Fruit fly (Drosophila melanogaster) whole organism, embryonic: ENCODE results near the gene Usp5.

ENCODE experiments used
- ATbp ChIP-seq: fragments of 200-800 bp; sonication (Bioruptor generic); optimal IDR thresholded peaks from 2 replicates; lab custom pipeline; 2017; ENCODE audit warnings: missing biosample characterization, mild to moderate bottlenecking, missing genetic modification characterization, missing genetic modification reagents
- Ada2b ChIP-seq: fragments of 200-800 bp; sonication (Bioruptor generic); IDR thresholded peaks from 2 replicates; pipeline ENCODE4 v1.3.6; 2022; ENCODE audit warnings: missing biosample characterization, missing genetic modification characterization
- Aef1 ChIP-seq: fragments of 200-800 bp; sonication (Bioruptor generic); IDR thresholded peaks from 3 replicates; pipeline ENCODE4 v1.3.6; 2022; ENCODE audit warnings: missing biosample characterization, missing genetic modification characterization
- B-H2 ChIP-seq: fragments of 200-800 bp; sonication (Bioruptor generic); optimal IDR thresholded peaks from 2 replicates; lab custom pipeline; 2018; ENCODE audit warnings: missing biosample characterization, mild to moderate bottlenecking, missing genetic modification characterization
- CG10654 ChIP-seq: fragments of 200-800 bp; sonication (Bioruptor generic); optimal IDR thresholded peaks from 2 replicates; lab custom pipeline; 2016; ENCODE audit warnings: missing biosample characterization, missing genetic modification characterization
- CG11695 ChIP-seq: fragments of 200-800 bp; sonication (Bioruptor generic); IDR thresholded peaks from 3 replicates; pipeline ENCODE4 v1.3.6; 2022; ENCODE audit warnings: missing biosample characterization, missing genetic modification characterization
- CG11696 ChIP-seq: fragments of 200-800 bp; sonication (Bioruptor generic); IDR thresholded peaks from 2 replicates; pipeline ENCODE4 v1.3.6; 2022; ENCODE audit warnings: missing biosample characterization, missing genetic modification characterization
- CG12744 ChIP-seq: fragments of 200-800 bp; sonication (Bioruptor generic); optimal IDR thresholded peaks from 2 replicates; lab custom pipeline; 2016; ENCODE audit warnings: missing biosample characterization, missing genetic modification characterization
- CG13424 ChIP-seq: fragments of 200-800 bp; sonication (Bioruptor generic); optimal IDR thresholded peaks from 2 replicates; lab custom pipeline; 2019; ENCODE audit warnings: missing biosample characterization, mild to moderate bottlenecking, missing genetic modification characterization, moderate library complexity
- CG13775 ChIP-seq: fragments of 200-800 bp; sonication (Bioruptor generic); optimal IDR thresholded peaks from 3 replicates; lab custom pipeline; 2017; ENCODE audit warnings: missing biosample characterization, mild to moderate bottlenecking, missing genetic modification characterization
- CG14710 ChIP-seq: fragments of 200-800 bp; sonication (Bioruptor generic); optimal IDR thresholded peaks from 3 replicates; lab custom pipeline; 2019; ENCODE audit warnings: missing biosample characterization, mild to moderate bottlenecking, missing genetic modification characterization, moderate library complexity
- CG17361 ChIP-seq: fragments of 200-800 bp; sonication (Bioruptor generic); IDR thresholded peaks from 3 replicates; pipeline ENCODE4 v1.3.6; 2022; ENCODE audit warnings: missing biosample characterization, missing genetic modification characterization
- CG17385 ChIP-seq: fragments of 200-800 bp; sonication (Bioruptor generic); optimal IDR thresholded peaks from 3 replicates; lab custom pipeline; 2018; ENCODE audit warnings: missing biosample characterization, mild to moderate bottlenecking, missing genetic modification characterization
- CG17829 ChIP-seq: fragments of 200-800 bp; optimal IDR thresholded peaks from 2 replicates; lab custom pipeline; 2019; ENCODE audit warnings: missing biosample characterization, mild to moderate bottlenecking, missing genetic modification characterization, moderate library complexity
- CG18262 ChIP-seq: fragments of 200-800 bp; optimal IDR thresholded peaks from 3 replicates; lab custom pipeline; 2019; ENCODE audit warnings: missing biosample characterization, mild to moderate bottlenecking, missing genetic modification characterization, moderate library complexity
- CG18599 ChIP-seq: fragments of 200-800 bp; sonication (Bioruptor generic); optimal IDR thresholded peaks from 3 replicates; lab custom pipeline; 2017; ENCODE audit warnings: missing biosample characterization, missing genetic modification characterization, mild to moderate bottlenecking, moderate library complexity, missing genetic modification reagents
- CG2678 ChIP-seq: fragments of 200-800 bp; sonication (Bioruptor generic); optimal IDR thresholded peaks from 3 replicates; lab custom pipeline; 2019; ENCODE audit warnings: missing biosample characterization, mild to moderate bottlenecking, missing genetic modification characterization, moderate library complexity
- CG31365 ChIP-seq: fragments of 200-800 bp; sonication (Bioruptor generic); optimal IDR thresholded peaks from 2 replicates; lab custom pipeline; 2018; ENCODE audit warnings: missing biosample characterization, mild to moderate bottlenecking, missing genetic modification characterization
- CG33213 ChIP-seq: fragments of 200-800 bp; sonication (Bioruptor generic); optimal IDR thresholded peaks from 3 replicates; lab custom pipeline; 2016; ENCODE audit warnings: missing biosample characterization, missing genetic modification characterization
- CG3407 ChIP-seq: fragments of 200-800 bp; sonication (Bioruptor generic); optimal IDR thresholded peaks from 2 replicates; lab custom pipeline; 2018; ENCODE audit warnings: missing biosample characterization, mild to moderate bottlenecking, missing genetic modification characterization
- CG34376 ChIP-seq: fragments of 200-800 bp; sonication (Bioruptor generic); optimal IDR thresholded peaks from 2 replicates; lab custom pipeline; 2018; ENCODE audit warnings: missing biosample characterization, mild to moderate bottlenecking, missing genetic modification characterization
- CG6254 ChIP-seq: fragments of 200-800 bp; sonication (Bioruptor generic); optimal IDR thresholded peaks from 3 replicates; lab custom pipeline; 2017; ENCODE audit warnings: mild to moderate bottlenecking, missing biosample characterization, missing genetic modification reagents, missing genetic modification characterization
- CG7963 ChIP-seq: fragments of 200-800 bp; sonication (Bioruptor generic); IDR thresholded peaks from 3 replicates; pipeline ENCODE4 v1.3.6; 2022; ENCODE audit warnings: missing biosample characterization, missing genetic modification characterization; ENCODE audit not compliant: partially characterized antibody
- CG8388 ChIP-seq: fragments of 200-800 bp; sonication (Bioruptor generic); optimal IDR thresholded peaks from 2 replicates; lab custom pipeline; 2019; ENCODE audit warnings: missing biosample characterization, mild to moderate bottlenecking, missing genetic modification characterization, moderate library complexity
- CG8944 ChIP-seq: fragments of 200-800 bp; sonication (Bioruptor generic); optimal IDR thresholded peaks from 3 replicates; lab custom pipeline; 2016; ENCODE audit warnings: missing biosample characterization, missing genetic modification characterization
- CG9727 ChIP-seq: fragments of 200-800 bp; sonication (Bioruptor generic); optimal IDR thresholded peaks from 3 replicates; lab custom pipeline; 2017; ENCODE audit warnings: missing biosample characterization, mild to moderate bottlenecking, missing genetic modification characterization
- D19A ChIP-seq: fragments of 200-800 bp; optimal IDR thresholded peaks from 3 replicates; lab custom pipeline; 2019; ENCODE audit warnings: missing biosample characterization, mild to moderate bottlenecking, missing genetic modification characterization, moderate library complexity
- Dip2 ChIP-seq: fragments of 200-800 bp; sonication (Bioruptor generic); IDR thresholded peaks from 2 replicates; pipeline ENCODE4 v1.3.6; 2022; ENCODE audit warnings: missing biosample characterization, missing genetic modification characterization
- H2.0 ChIP-seq: fragments of 200-800 bp; sonication (Bioruptor generic); IDR thresholded peaks from 2 replicates; pipeline ENCODE4 v1.3.6; 2022; ENCODE audit warnings: missing biosample characterization, missing genetic modification characterization
- Hr39 ChIP-seq: fragments of >200 bp; optimal IDR thresholded peaks from 2 replicates; lab custom pipeline; 2017
- MBD-R2 ChIP-seq: fragments of 200-800 bp; sonication (Bioruptor generic); IDR thresholded peaks from 2 replicates; pipeline ENCODE4 v1.3.6; 2022; ENCODE audit warnings: missing biosample characterization, missing genetic modification characterization
- MTF-1 ChIP-seq: fragments of 200-800 bp; sonication (Bioruptor generic); optimal IDR thresholded peaks from 2 replicates; lab custom pipeline; 2018; ENCODE audit warnings: missing biosample characterization, mild to moderate bottlenecking, missing genetic modification characterization, borderline replicate concordance
- Mrtf ChIP-seq: fragments of 200-800 bp; sonication (Bioruptor generic); IDR thresholded peaks from 3 replicates; pipeline ENCODE4 v1.3.6; 2022; ENCODE audit warnings: missing biosample characterization, missing genetic modification characterization
- Nf-YB ChIP-seq: fragments of 200-800 bp; sonication (Bioruptor generic); optimal IDR thresholded peaks from 3 replicates; lab custom pipeline; 2019; ENCODE audit warnings: missing biosample characterization, mild to moderate bottlenecking, missing genetic modification characterization, moderate library complexity
- Opbp ChIP-seq: fragments of 200-800 bp; sonication (Bioruptor generic); IDR thresholded peaks from 3 replicates; pipeline ENCODE4 v1.3.6; 2022; ENCODE audit warnings: missing biosample characterization, missing genetic modification characterization; ENCODE audit not compliant: partially characterized antibody
- Rfx ChIP-seq: fragments of 200-800 bp; sonication (Bioruptor generic); IDR thresholded peaks from 2 replicates; pipeline ENCODE4 v1.3.6; 2022; ENCODE audit warnings: missing biosample characterization, missing genetic modification characterization
- Sry-β ChIP-seq: fragments of 200-800 bp; sonication (Bioruptor generic); optimal IDR thresholded peaks from 2 replicates; lab custom pipeline; 2018; ENCODE audit warnings: missing biosample characterization, mild to moderate bottlenecking, missing genetic modification characterization, moderate library complexity
- Vsx1 ChIP-seq: fragments of 200-800 bp; sonication (Bioruptor generic); optimal IDR thresholded peaks from 2 replicates; lab custom pipeline; 2017; ENCODE audit warnings: missing biosample characterization, mild to moderate bottlenecking, missing genetic modification characterization, missing genetic modification reagents
- ara ChIP-seq: fragments of 200-800 bp; sonication (Bioruptor generic); IDR thresholded peaks from 2 replicates; pipeline ENCODE4 v1.3.6; 2022; ENCODE audit warnings: missing biosample characterization, missing genetic modification characterization
- ase ChIP-seq: fragments of 200-800 bp; sonication (Bioruptor generic); IDR thresholded peaks from 3 replicates; pipeline ENCODE4 v1.3.6; 2022; ENCODE audit warnings: missing biosample characterization, missing genetic modification characterization
- croc ChIP-seq: fragments of 200-800 bp; sonication (Bioruptor generic); conservative IDR thresholded peaks from 3 replicates; pipeline ENCODE4 v1.3.6; 2022; ENCODE audit warnings: missing biosample characterization, missing genetic modification characterization
- dati ChIP-seq: fragments of 200-800 bp; sonication (Bioruptor generic); IDR thresholded peaks from 2 replicates; pipeline ENCODE4 v1.3.6; 2022; ENCODE audit warnings: missing biosample characterization, missing genetic modification characterization
- en ChIP-seq: fragments of 200-800 bp; sonication (Bioruptor generic); optimal IDR thresholded peaks from 2 replicates; lab custom pipeline; 2016; ENCODE audit warnings: missing biosample characterization, missing genetic modification characterization
- gce ChIP-seq: fragments of 200-800 bp; sonication (Bioruptor generic); IDR thresholded peaks from 3 replicates; pipeline ENCODE4 v1.3.6; 2022; ENCODE audit warnings: missing biosample characterization, missing genetic modification characterization
- gcm2 ChIP-seq: fragments of 200-800 bp; sonication (Bioruptor generic); optimal IDR thresholded peaks from 2 replicates; lab custom pipeline; 2016; ENCODE audit warnings: missing biosample characterization, missing genetic modification characterization
- oc ChIP-seq: fragments of 200-800 bp; sonication (Bioruptor generic); optimal IDR thresholded peaks from 2 replicates; lab custom pipeline; 2018; ENCODE audit warnings: missing biosample characterization, mild to moderate bottlenecking, missing genetic modification characterization, moderate library complexity
- phol ChIP-seq: fragments of 200-800 bp; sonication (Bioruptor generic); optimal IDR thresholded peaks from 3 replicates; lab custom pipeline; 2018; ENCODE audit warnings: missing biosample characterization, mild to moderate bottlenecking, missing genetic modification characterization, moderate library complexity
- pzg ChIP-seq: fragments of 200-800 bp; sonication (Bioruptor generic); optimal IDR thresholded peaks from 3 replicates; lab custom pipeline; 2018; ENCODE audit warnings: missing biosample characterization, mild to moderate bottlenecking, missing genetic modification characterization, moderate library complexity
- sc ChIP-seq, 3 experiments: fragments of >200 bp in 2 of 3; fragments of 200-800 bp in 1 of 3; sonication (Bioruptor generic) in 1 of 3; optimal IDR thresholded peaks; 2 replicates in 2 of 3; 3 replicates in 1 of 3; lab custom pipeline; 2017; ENCODE audit warnings: mild to moderate bottlenecking in 1 of 3, missing biosample characterization in 1 of 3, missing genetic modification characterization in 1 of 3, missing genetic modification reagents in 1 of 3
- vnd ChIP-seq: fragments of 200-800 bp; sonication (Bioruptor generic); IDR thresholded peaks from 3 replicates; pipeline ENCODE4 v1.3.6; 2022; ENCODE audit warnings: missing biosample characterization, missing genetic modification characterization; ENCODE audit not compliant: partially characterized antibody
- vvl ChIP-seq: fragments of 200-800 bp; sonication (Bioruptor generic); IDR thresholded peaks from 2 replicates; pipeline ENCODE4 v1.3.6; 2022; ENCODE audit warnings: missing biosample characterization, missing genetic modification characterization

Gene Usp5

dm6 chr3L:3165399-3165798 lies 17.2 kb upstream of the Usp5 start (continued):
- TF ChIP-seq vnd (GFP tag; lab: Robert Waterston, UW) (no peak), CG7963 (GFP tag; lab: Robert Waterston, UW) (no peak), CG34376 (GFP tag; lab: Kevin White, UChicago) (peak; percentile 26), MBD-R2 (GFP tag; lab: Robert Waterston, UW) (no peak), vvl (no peak), pzg (GFP tag; lab: Kevin White, UChicago) (no peak), CG8388 (no peak), Hr39 (lab: Kevin White, UChicago) (no peak), CG13775 (GFP tag; lab: Kevin White, UChicago) (no peak), croc (GFP tag; lab: Robert Waterston, UW) (no peak), CG6254 (GFP tag; lab: Kevin White, UChicago) (no peak), Nf-YB (GFP tag; lab: Kevin White, UChicago) (no peak), CG12744 (GFP tag; lab: Kevin White, UChicago) (no peak), CG33213 (no peak), Dip2 (GFP tag; lab: Robert Waterston, UW) (no peak), Mrtf (no peak)

- no peak for TF ChIP-seq Sry-β (GFP tag; lab: Kevin White, UChicago)
- peak; percentile 87; the same call in 2 of the 3 replicates for TF ChIP-seq Opbp (GFP tag; lab: Robert Waterston, UW)
- TF ChIP-seq CG17361 (GFP tag; lab: Robert Waterston, UW): 0 out of 3 replicates have a peak, but pooled peaks have one; percentile 12
- TF ChIP-seq Rfx (GFP tag; lab: Robert Waterston, UW): peak; percentile 43; the same call in 1 of the 2 replicates
- TF ChIP-seq CG8944 (GFP tag; lab: Kevin White, UChicago): no peak
- TF ChIP-seq gcm2 (GFP tag; lab: Kevin White, UChicago): no peak
- peak; percentile 31 for TF ChIP-seq CG14710 (tag; lab: Kevin White, UChicago)
- TF ChIP-seq MTF-1 (GFP tag; lab: Kevin White, UChicago): no peak
- no peak for TF ChIP-seq CG18599 (GFP tag; lab: Kevin White, UChicago)
- no peak for TF ChIP-seq sc (optimal IDR thresholded peaks at IDR 0.05; lab: Kevin White, UChicago)
- TF ChIP-seq sc (GFP tag; optimal IDR thresholded peaks at IDR 0.05; lab: Kevin White, UChicago): no peak
- TF ChIP-seq CG18262: no peak
- no peak for TF ChIP-seq en (GFP tag; lab: Kevin White, UChicago)
- no peak for TF ChIP-seq CG17385 (GFP tag; lab: Kevin White, UChicago)
- peak; percentile 17 for TF ChIP-seq D19A (tag; lab: Kevin White, UChicago)
- no peak for TF ChIP-seq ATbp (GFP tag; lab: Kevin White, UChicago)
- no peak for TF ChIP-seq dati (GFP tag; lab: Robert Waterston, UW)
- no peak for TF ChIP-seq CG11696 (GFP tag; lab: Robert Waterston, UW)
- no peak for TF ChIP-seq Vsx1 (GFP tag; lab: Kevin White, UChicago)
- TF ChIP-seq ase (GFP tag; lab: Robert Waterston, UW): no peak
- TF ChIP-seq ara (GFP tag; lab: Robert Waterston, UW): no peak
- no peak for TF ChIP-seq gce (GFP tag; lab: Robert Waterston, UW)
- no peak for TF ChIP-seq Aef1 (GFP tag; lab: Robert Waterston, UW)
- TF ChIP-seq oc (tag; lab: Kevin White, UChicago): no peak
- TF ChIP-seq CG13424 (tag; lab: Kevin White, UChicago): no peak
- no peak for TF ChIP-seq CG31365 (tag; lab: Kevin White, UChicago)
- TF ChIP-seq CG11695 (GFP tag; lab: Robert Waterston, UW): no peak
- TF ChIP-seq CG9727 (GFP tag; lab: Kevin White, UChicago): no peak
- no peak for TF ChIP-seq CG10654 (GFP tag; lab: Kevin White, UChicago)
- peak; percentile 33 for TF ChIP-seq CG17829 (tag; lab: Kevin White, UChicago)
- peak; percentile 29 for TF ChIP-seq phol (tag; lab: Kevin White, UChicago)
- TF ChIP-seq H2.0 (GFP tag; lab: Robert Waterston, UW): no peak
- TF ChIP-seq CG3407 (GFP tag; lab: Kevin White, UChicago): no peak
- no peak for TF ChIP-seq Ada2b (GFP tag; lab: Robert Waterston, UW)
- peak; percentile 20 for TF ChIP-seq B-H2 (GFP tag; lab: Kevin White, UChicago)
- TF ChIP-seq CG2678 (tag; lab: Kevin White, UChicago): no peak
Measured at dm6 chr3L:3164951-3165350, 16.8 kb upstream of the Usp5 start, which contains the start of gene CG32280. Gene CG32280, plus strand, starts transcription at chr3L:3165181.
